Fruit fly (Drosophila melanogaster) whole organism, embryonic: ENCODE data around the gene Cdc5.

ENCODE experiments used
- CG10366 ChIP-seq: fragments of 200-800 bp; sonication (Bioruptor generic); IDR thresholded peaks from 2 replicates; pipeline ENCODE4 v1.3.6; 2022; ENCODE audit warnings: missing biosample characterization, missing genetic modification characterization
- CG10462 ChIP-seq: fragments of 200-800 bp; sonication (Bioruptor generic); optimal IDR thresholded peaks from 2 replicates; lab custom pipeline; 2016; ENCODE audit warnings: missing biosample characterization, missing genetic modification characterization
- CG10543 ChIP-seq: fragments of 200-800 bp; sonication (Bioruptor generic); optimal IDR thresholded peaks from 3 replicates; lab custom pipeline; 2017; ENCODE audit warnings: missing biosample characterization, mild to moderate bottlenecking, missing genetic modification characterization, moderate library complexity
- CG10654 ChIP-seq: fragments of 200-800 bp; sonication (Bioruptor generic); optimal IDR thresholded peaks from 2 replicates; lab custom pipeline; 2016; ENCODE audit warnings: missing biosample characterization, missing genetic modification characterization
- CG1233 ChIP-seq: fragments of 200-800 bp; sonication (Bioruptor generic); optimal IDR thresholded peaks from 4 replicates; lab custom pipeline; 2018; ENCODE audit warnings: missing biosample characterization, mild to moderate bottlenecking, missing genetic modification characterization
- CG14014 ChIP-seq: fragments of 200-800 bp; sonication (Bioruptor generic); IDR thresholded peaks from 2 replicates; pipeline ENCODE4 v1.3.6; 2022; ENCODE audit warnings: missing biosample characterization, missing genetic modification characterization
- CG15011 ChIP-seq: fragments of 200-800 bp; sonication (Bioruptor generic); optimal IDR thresholded peaks from 3 replicates; lab custom pipeline; 2018; ENCODE audit warnings: missing biosample characterization, mild to moderate bottlenecking, missing genetic modification characterization
- CG18599 ChIP-seq: fragments of 200-800 bp; sonication (Bioruptor generic); optimal IDR thresholded peaks from 3 replicates; lab custom pipeline; 2017; ENCODE audit warnings: missing biosample characterization, missing genetic modification characterization, mild to moderate bottlenecking, moderate library complexity, missing genetic modification reagents
- CG3847 ChIP-seq: fragments of 200-800 bp; sonication (Bioruptor generic); IDR thresholded peaks from 2 replicates; pipeline ENCODE4 v1.3.6; 2022; ENCODE audit warnings: missing biosample characterization, missing genetic modification characterization
- CG6689 ChIP-seq: fragments of 200-800 bp; sonication (Bioruptor generic); IDR thresholded peaks from 2 replicates; pipeline ENCODE4 v1.3.6; 2022; ENCODE audit warnings: missing biosample characterization, missing genetic modification characterization
- CG6791 ChIP-seq: fragments of 200-800 bp; sonication (Bioruptor generic); IDR thresholded peaks from 3 replicates; pipeline ENCODE4 v1.3.6; 2022; ENCODE audit warnings: missing biosample characterization, missing genetic modification characterization; ENCODE audit not compliant: partially characterized antibody
- CG7786 ChIP-seq: fragments of 200-800 bp; sonication (Bioruptor generic); optimal IDR thresholded peaks from 2 replicates; lab custom pipeline; 2016; ENCODE audit warnings: missing biosample characterization, missing genetic modification characterization
- CG8290 ChIP-seq, 3 experiments: fragments of 200-800 bp; sonication (Bioruptor generic); optimal IDR thresholded peaks; 2 replicates each; lab custom pipeline; 2016 to 2019; ENCODE audit warnings: missing biosample characterization in 3 of 3, missing genetic modification characterization in 3 of 3, mild to moderate bottlenecking in 2 of 3, moderate library complexity in 1 of 3
- CG9817 ChIP-seq: fragments of 200-800 bp; sonication (Bioruptor generic); optimal IDR thresholded peaks from 2 replicates; lab custom pipeline; 2018; ENCODE audit warnings: missing biosample characterization, mild to moderate bottlenecking, missing genetic modification characterization, moderate library complexity
- CG9932 ChIP-seq: fragments of 200-800 bp; sonication (Bioruptor generic); IDR thresholded peaks from 2 replicates; pipeline ENCODE4 v1.3.6; 2022; ENCODE audit warnings: missing biosample characterization, missing genetic modification characterization
- Dbx ChIP-seq: fragments of 200-800 bp; sonication (Bioruptor generic); IDR thresholded peaks from 3 replicates; pipeline ENCODE4 v1.3.6; 2022; ENCODE audit warnings: missing biosample characterization, missing genetic modification characterization
- Deaf1 ChIP-seq: fragments of 200-800 bp; optimal IDR thresholded peaks from 3 replicates; lab custom pipeline; 2019; ENCODE audit warnings: missing biosample characterization, mild to moderate bottlenecking, missing genetic modification characterization, moderate library complexity
- Doc2 ChIP-seq: fragments of 200-800 bp; sonication (Bioruptor generic); IDR thresholded peaks from 2 replicates; pipeline ENCODE4 v1.3.6; 2022; ENCODE audit warnings: missing biosample characterization, missing genetic modification characterization
- E2f1 ChIP-seq: fragments of 200-800 bp; sonication (Bioruptor generic); IDR thresholded peaks from 2 replicates; pipeline ENCODE4 v1.3.6; 2022; ENCODE audit warnings: missing biosample characterization, missing genetic modification characterization
- E2f2 ChIP-seq: fragments of 200-800 bp; sonication (Bioruptor generic); IDR thresholded peaks from 2 replicates; pipeline ENCODE4 v1.3.6; 2022; ENCODE audit warnings: missing biosample characterization, missing genetic modification characterization
- Hey ChIP-seq: fragments of 200-800 bp; sonication (Bioruptor generic); optimal IDR thresholded peaks from 3 replicates; lab custom pipeline; 2018; ENCODE audit warnings: missing biosample characterization, mild to moderate bottlenecking, missing genetic modification characterization
- HmgZ ChIP-seq: fragments of 200-800 bp; sonication (Bioruptor generic); optimal IDR thresholded peaks from 2 replicates; lab custom pipeline; 2018; ENCODE audit warnings: missing biosample characterization, mild to moderate bottlenecking, missing genetic modification characterization
- Hr78 ChIP-seq, 2 experiments: fragments of 200-800 bp in 1 of 2; fragments of >200 bp in 1 of 2; sonication (Bioruptor generic) in 1 of 2; optimal IDR thresholded peaks; 2 replicates each; lab custom pipeline; 2017 to 2019; ENCODE audit warnings: missing biosample characterization in 2 of 2, missing genetic modification characterization in 2 of 2, mild to moderate bottlenecking in 1 of 2, moderate library complexity in 1 of 2
- NC2β ChIP-seq: fragments of 200-800 bp; sonication (Bioruptor generic); optimal IDR thresholded peaks from 2 replicates; lab custom pipeline; 2016; ENCODE audit warnings: missing biosample characterization, missing genetic modification characterization
- Rfx ChIP-seq: fragments of 200-800 bp; sonication (Bioruptor generic); IDR thresholded peaks from 2 replicates; pipeline ENCODE4 v1.3.6; 2022; ENCODE audit warnings: missing biosample characterization, missing genetic modification characterization
- Xrp1 ChIP-seq: fragments of 200-800 bp; sonication (Bioruptor generic); IDR thresholded peaks from 2 replicates; pipeline ENCODE4 v1.3.6; 2022; ENCODE audit warnings: missing biosample characterization, missing genetic modification characterization
- abd-A ChIP-seq: fragments of 200-800 bp; sonication (Bioruptor generic); optimal IDR thresholded peaks from 3 replicates; lab custom pipeline; 2019; ENCODE audit warnings: missing biosample characterization, mild to moderate bottlenecking, missing genetic modification characterization, moderate library complexity
- chinmo ChIP-seq: fragments of 200-800 bp; sonication (Bioruptor generic); IDR thresholded peaks from 4 replicates; pipeline ENCODE4 v1.3.6; 2022; ENCODE audit warnings: missing biosample characterization, missing genetic modification characterization; ENCODE audit not compliant: partially characterized antibody
- ci ChIP-seq: fragments of 200-800 bp; sonication (Bioruptor generic); IDR thresholded peaks from 3 replicates; pipeline ENCODE4 v1.3.6; 2022; ENCODE audit warnings: missing biosample characterization, missing genetic modification characterization
- dm ChIP-seq: fragments of 200-800 bp; sonication (Bioruptor generic); optimal IDR thresholded peaks from 3 replicates; lab custom pipeline; 2016; ENCODE audit warnings: missing biosample characterization, missing genetic modification characterization
- exex ChIP-seq: fragments of 200-800 bp; sonication (Bioruptor generic); optimal IDR thresholded peaks from 4 replicates; lab custom pipeline; 2018; ENCODE audit warnings: missing biosample characterization, mild to moderate bottlenecking, missing genetic modification characterization, moderate library complexity
- hkb ChIP-seq, 2 experiments: fragments of 200-800 bp in 1 of 2; fragments of >200 bp in 1 of 2; sonication (Bioruptor generic) in 1 of 2; IDR thresholded peaks in 1 of 2; optimal IDR thresholded peaks in 1 of 2; 2 replicates each; pipeline versions ENCODE4 v1.3.6 to Lab custom; 2017 to 2022; ENCODE audit warnings: missing biosample characterization in 1 of 2, missing genetic modification characterization in 1 of 2
- jigr1 ChIP-seq: fragments of 200-800 bp; sonication (Bioruptor generic); IDR thresholded peaks from 3 replicates; pipeline ENCODE4 v1.3.6; 2022; ENCODE audit warnings: missing biosample characterization, missing genetic modification characterization
- kah ChIP-seq: fragments of 200-800 bp; sonication (Bioruptor generic); optimal IDR thresholded peaks from 2 replicates; lab custom pipeline; 2018; ENCODE audit warnings: missing biosample characterization, mild to moderate bottlenecking, missing genetic modification characterization
- lbe ChIP-seq: fragments of 200-800 bp; sonication (Bioruptor generic); optimal IDR thresholded peaks from 2 replicates; lab custom pipeline; 2016; ENCODE audit warnings: missing biosample characterization, mild to moderate bottlenecking, missing genetic modification characterization
- mam ChIP-seq: fragments of 200-800 bp; sonication (Bioruptor generic); optimal IDR thresholded peaks from 3 replicates; lab custom pipeline; 2016; ENCODE audit warnings: missing biosample characterization, missing genetic modification characterization
- mirr ChIP-seq: fragments of 200-800 bp; sonication (Bioruptor generic); optimal IDR thresholded peaks from 3 replicates; lab custom pipeline; 2018; ENCODE audit warnings: missing biosample characterization, mild to moderate bottlenecking, missing genetic modification characterization
- nmo ChIP-seq: fragments of 200-800 bp; sonication (Bioruptor generic); optimal IDR thresholded peaks from 2 replicates; lab custom pipeline; 2018; ENCODE audit warnings: missing biosample characterization, mild to moderate bottlenecking, missing genetic modification characterization, moderate library complexity
- nom ChIP-seq: fragments of 200-800 bp; sonication (Bioruptor generic); optimal IDR thresholded peaks from 2 replicates; lab custom pipeline; 2017; ENCODE audit warnings: missing biosample characterization, missing genetic modification characterization, mild to moderate bottlenecking, moderate library complexity, missing genetic modification reagents
- phol ChIP-seq: fragments of 200-800 bp; sonication (Bioruptor generic); optimal IDR thresholded peaks from 3 replicates; lab custom pipeline; 2018; ENCODE audit warnings: missing biosample characterization, mild to moderate bottlenecking, missing genetic modification characterization, moderate library complexity
- psq ChIP-seq: fragments of 200-800 bp; sonication (Bioruptor generic); optimal IDR thresholded peaks from 2 replicates; lab custom pipeline; 2017; ENCODE audit warnings: missing biosample characterization, missing genetic modification characterization
- row ChIP-seq: fragments of 200-800 bp; sonication (Bioruptor generic); IDR thresholded peaks from 3 replicates; pipeline ENCODE4 v1.3.6; 2022; ENCODE audit warnings: missing biosample characterization, missing genetic modification characterization
- sd ChIP-seq: fragments of 200-800 bp; sonication (Bioruptor generic); optimal IDR thresholded peaks from 3 replicates; lab custom pipeline; 2018; ENCODE audit warnings: missing biosample characterization, mild to moderate bottlenecking, missing genetic modification characterization, moderate library complexity
- slbo ChIP-seq: fragments of 200-800 bp; sonication (Bioruptor generic); IDR thresholded peaks from 2 replicates; pipeline ENCODE4 v1.3.6; 2022; ENCODE audit warnings: missing biosample characterization, missing genetic modification characterization
- wdn ChIP-seq: fragments of 200-800 bp; sonication (Bioruptor generic); IDR thresholded peaks from 2 replicates; pipeline ENCODE4 v1.3.6; 2022; ENCODE audit warnings: missing biosample characterization, missing genetic modification characterization
- wek ChIP-seq: fragments of 200-800 bp; sonication (Bioruptor generic); optimal IDR thresholded peaks from 3 replicates; lab custom pipeline; 2018; ENCODE audit warnings: missing biosample characterization, mild to moderate bottlenecking, missing genetic modification characterization, moderate library complexity
- wor ChIP-seq: fragments of 200-800 bp; sonication (Bioruptor generic); IDR thresholded peaks from 2 replicates; pipeline ENCODE4 v1.3.6; 2022; ENCODE audit warnings: missing biosample characterization, missing genetic modification characterization
- zf30C ChIP-seq: fragments of 200-800 bp; sonication (Bioruptor generic); optimal IDR thresholded peaks from 3 replicates; lab custom pipeline; 2018; ENCODE audit warnings: missing biosample characterization, mild to moderate bottlenecking, missing genetic modification characterization

Cdc5 gene

dm6 chr3L:340124-340523, 21.1 kb downstream of the Cdc5 start:
- TF ChIP-seq CG14014 (GFP tag; lab: Robert Waterston, UW) = no peak
- TF ChIP-seq Xrp1 (GFP tag; lab: Robert Waterston, UW) = no peak
- TF ChIP-seq jigr1 (GFP tag; lab: Robert Waterston, UW) = no peak
- no peak for TF ChIP-seq abd-A (tag; lab: Kevin White, UChicago)
- no peak for TF ChIP-seq phol
- no peak for TF ChIP-seq CG6689 (GFP tag; lab: Robert Waterston, UW)
- no peak for TF ChIP-seq lbe
- no peak for TF ChIP-seq exex (tag; lab: Kevin White, UChicago)
- no peak for TF ChIP-seq HmgZ
- no peak for TF ChIP-seq CG1233
- no peak for TF ChIP-seq CG7786 (GFP tag; lab: Kevin White, UChicago)
- no peak for TF ChIP-seq CG10462
- no peak for TF ChIP-seq CG10654 (GFP tag; lab: Kevin White, UChicago)
- no peak for TF ChIP-seq nmo

DNA sequence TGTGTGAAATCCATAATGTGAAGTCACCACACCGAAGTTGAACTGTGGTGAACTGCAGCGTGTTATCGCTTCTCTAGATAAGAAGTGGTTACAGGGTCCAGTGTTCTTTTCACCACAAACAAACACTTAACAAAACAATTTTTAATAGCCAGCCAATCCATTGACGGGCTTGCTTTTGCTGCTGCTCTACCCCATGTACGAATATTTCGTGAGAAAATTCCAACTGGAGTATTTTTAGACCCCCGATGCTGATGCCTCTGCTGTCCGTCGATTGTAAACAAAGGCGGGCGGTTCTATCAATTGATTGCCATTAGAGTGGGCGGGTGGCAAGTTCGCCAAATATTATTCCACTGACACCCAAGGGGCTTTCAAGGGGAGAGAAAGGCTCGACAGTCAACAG, 22.1 kb downstream of the Cdc5 start:
- peak; percentile 10 for TF ChIP-seq mam (GFP tag; lab: Kevin White, UChicago)
- peak in 1 of 2 experiments; percentile 32 for TF ChIP-seq Hr78 (GFP tag; optimal IDR thresholded peaks at IDR 0.05; lab: Kevin White, UChicago)
- peak; percentile 27; the same call in 1 of the 2 replicates for TF ChIP-seq Rfx (GFP tag; lab: Robert Waterston, UW)
- peak; percentile 48; the same call in 1 of the 3 replicates for TF ChIP-seq Dbx (GFP tag; lab: Robert Waterston, UW)
- no peak for TF ChIP-seq wor (GFP tag; lab: Robert Waterston, UW)
- TF ChIP-seq CG9817 (tag; lab: Kevin White, UChicago) = peak; percentile 5
- TF ChIP-seq nom (GFP tag; lab: Kevin White, UChicago) = no peak
- TF ChIP-seq Hey (tag; lab: Kevin White, UChicago) = no peak
- peak; percentile 24 for TF ChIP-seq CG10543 (GFP tag; lab: Kevin White, UChicago)
- no peak for TF ChIP-seq CG15011 (GFP tag; lab: Kevin White, UChicago)
- no peak for TF ChIP-seq Doc2 (GFP tag; lab: Robert Waterston, UW)
- peak; percentile 65 for TF ChIP-seq zf30C
- no peak for TF ChIP-seq hkb (optimal IDR thresholded peaks at IDR 0.05; lab: Kevin White, UChicago)
- TF ChIP-seq hkb (GFP tag; IDR thresholded peaks at IDR 0.05; lab: Robert Waterston, UW) = peak; percentile 39; the same call in 1 of the 2 replicates
- TF ChIP-seq HmgZ = peak; percentile 62
- TF ChIP-seq row = peak; percentile 41; the same call in 2 of the 3 replicates
- TF ChIP-seq CG6791 (GFP tag; lab: Robert Waterston, UW) = no peak
- TF ChIP-seq E2f2 (GFP tag; lab: Robert Waterston, UW) = peak; percentile 35; the same call in 1 of the 2 replicates
- peak; percentile 31 for TF ChIP-seq mirr (GFP tag; lab: Kevin White, UChicago)
- TF ChIP-seq CG14014 (GFP tag; lab: Robert Waterston, UW) = no peak
- TF ChIP-seq CG8290 (GFP tag; optimal IDR thresholded peaks at IDR 0.05; lab: Kevin White, UChicago) = no peak
- peak in 1 of 2 experiments; percentile 66 for TF ChIP-seq CG8290 (tag; optimal IDR thresholded peaks at IDR 0.05; lab: Kevin White, UChicago)
- TF ChIP-seq slbo (GFP tag; lab: Robert Waterston, UW) = peak; percentile 41; the same call in 1 of the 2 replicates
- TF ChIP-seq exex (tag; lab: Kevin White, UChicago) = peak; percentile 30
- TF ChIP-seq wdn (GFP tag; lab: Robert Waterston, UW) = 0 out of 2 replicates have a peak, but pooled peaks have one; percentile 19
- peak; percentile 37; the same call in 1 of the 2 replicates for TF ChIP-seq CG9932 (GFP tag; lab: Robert Waterston, UW)
- TF ChIP-seq psq (GFP tag; lab: Kevin White, UChicago) = no peak
- peak; percentile 22; the same call in 1 of the 3 replicates for TF ChIP-seq ci
- TF ChIP-seq CG3847 (GFP tag; lab: Robert Waterston, UW) = peak; percentile 16; the same call in 1 of the 2 replicates
- TF ChIP-seq kah (GFP tag; lab: Kevin White, UChicago) = no peak
- no peak for TF ChIP-seq E2f1 (GFP tag; lab: Robert Waterston, UW)
- no peak for TF ChIP-seq NC2β (GFP tag; lab: Kevin White, UChicago)
- peak; percentile 42 for TF ChIP-seq CG18599 (GFP tag; lab: Kevin White, UChicago)
- no peak for TF ChIP-seq dm (GFP tag; lab: Kevin White, UChicago)
- TF ChIP-seq Deaf1 (tag; lab: Kevin White, UChicago) = peak; percentile 4
- peak; percentile 82 for TF ChIP-seq CG10366 (GFP tag; lab: Robert Waterston, UW)
- TF ChIP-seq wek = no peak
- peak; percentile 81 for TF ChIP-seq sd
- TF ChIP-seq chinmo (GFP tag; lab: Robert Waterston, UW) = 0 out of 4 replicates have a peak, but pooled peaks have one; percentile 18
- TF ChIP-seq abd-A (tag; lab: Kevin White, UChicago) = no peak
